Fruit fly (Drosophila melanogaster) whole organism, embryonic: Measurements from ENCODE around the gene CG44476.

ENCODE experiments used
- BEAF-32 ChIP-seq: fragments of 200-800 bp; sonication (Bioruptor generic); optimal IDR thresholded peaks from 3 replicates; lab custom pipeline; 2017; ENCODE audit warnings: missing biosample characterization, missing genetic modification characterization, mild to moderate bottlenecking, moderate library complexity, missing genetic modification reagents
- Bteb2 ChIP-seq: fragments of 200-800 bp; sonication (Bioruptor generic); optimal IDR thresholded peaks from 2 replicates; lab custom pipeline; 2016; ENCODE audit warnings: missing biosample characterization, missing genetic modification characterization
- CG10979 ChIP-seq: fragments of 200-800 bp; sonication (Bioruptor generic); optimal IDR thresholded peaks from 2 replicates; lab custom pipeline; 2018; ENCODE audit warnings: missing biosample characterization, mild to moderate bottlenecking, missing genetic modification characterization, moderate library complexity
- CG11456 ChIP-seq: fragments of 200-800 bp; sonication (Bioruptor generic); IDR thresholded peaks from 3 replicates; pipeline ENCODE4 v1.3.6; 2022; ENCODE audit warnings: missing biosample characterization, missing genetic modification characterization
- CG17361 ChIP-seq: fragments of 200-800 bp; sonication (Bioruptor generic); IDR thresholded peaks from 3 replicates; pipeline ENCODE4 v1.3.6; 2022; ENCODE audit warnings: missing biosample characterization, missing genetic modification characterization
- CG17612 ChIP-seq: fragments of 200-800 bp; sonication (Bioruptor generic); IDR thresholded peaks from 2 replicates; pipeline ENCODE4 v1.3.6; 2022; ENCODE audit warnings: missing biosample characterization, missing genetic modification characterization
- CG31441 ChIP-seq: fragments of 200-800 bp; sonication (Bioruptor generic); IDR thresholded peaks from 2 replicates; pipeline ENCODE4 v1.3.6; 2022; ENCODE audit warnings: missing biosample characterization, missing genetic modification characterization
- CG32767 ChIP-seq: fragments of 200-800 bp; sonication (Bioruptor generic); IDR thresholded peaks from 2 replicates; pipeline ENCODE4 v1.3.6; 2022; ENCODE audit warnings: missing biosample characterization, missing genetic modification characterization
- CG34422 ChIP-seq: fragments of 200-800 bp; sonication (Bioruptor generic); IDR thresholded peaks from 3 replicates; pipeline ENCODE4 v1.3.6; 2022; ENCODE audit warnings: missing biosample characterization, missing genetic modification characterization
- CG3838 ChIP-seq: fragments of 200-800 bp; sonication (Bioruptor generic); optimal IDR thresholded peaks from 3 replicates; lab custom pipeline; 2016; ENCODE audit warnings: missing biosample characterization, missing genetic modification characterization
- CG7271 ChIP-seq: fragments of 200-800 bp; sonication (Bioruptor generic); optimal IDR thresholded peaks from 2 replicates; lab custom pipeline; 2018; ENCODE audit warnings: missing biosample characterization, mild to moderate bottlenecking, missing genetic modification characterization, moderate library complexity
- CG8944 ChIP-seq: fragments of 200-800 bp; sonication (Bioruptor generic); optimal IDR thresholded peaks from 3 replicates; lab custom pipeline; 2016; ENCODE audit warnings: missing biosample characterization, missing genetic modification characterization
- Deaf1 ChIP-seq: fragments of 200-800 bp; optimal IDR thresholded peaks from 3 replicates; lab custom pipeline; 2019; ENCODE audit warnings: missing biosample characterization, mild to moderate bottlenecking, missing genetic modification characterization, moderate library complexity
- Ets65A ChIP-seq: fragments of 200-800 bp; sonication (Bioruptor generic); peaks from one replicate; lab custom pipeline; 2016; ENCODE audit warnings: missing biosample characterization, missing genetic modification characterization
- Fer3 ChIP-seq: fragments of 200-800 bp; sonication (Bioruptor generic); optimal IDR thresholded peaks from 2 replicates; lab custom pipeline; 2018; ENCODE audit warnings: missing biosample characterization, mild to moderate bottlenecking, missing genetic modification characterization, moderate library complexity
- Hsf ChIP-seq: fragments of 200-800 bp; sonication (Bioruptor generic); optimal IDR thresholded peaks from 3 replicates; lab custom pipeline; 2016; ENCODE audit warnings: missing biosample characterization, missing genetic modification characterization
- NC2α ChIP-seq: fragments of 200-800 bp; sonication (Bioruptor generic); optimal IDR thresholded peaks from 2 replicates; lab custom pipeline; 2016; ENCODE audit warnings: missing biosample characterization, missing genetic modification characterization
- PHDP ChIP-seq: fragments of 200-800 bp; sonication (Bioruptor generic); optimal IDR thresholded peaks from 3 replicates; lab custom pipeline; 2018; ENCODE audit warnings: missing biosample characterization, mild to moderate bottlenecking, missing genetic modification characterization, moderate library complexity
- Xrp1 ChIP-seq: fragments of 200-800 bp; sonication (Bioruptor generic); IDR thresholded peaks from 2 replicates; pipeline ENCODE4 v1.3.6; 2022; ENCODE audit warnings: missing biosample characterization, missing genetic modification characterization
- ac ChIP-seq: fragments of 200-800 bp; sonication (Bioruptor generic); optimal IDR thresholded peaks from 3 replicates; lab custom pipeline; 2017; ENCODE audit warnings: missing biosample characterization, mild to moderate bottlenecking, missing genetic modification characterization
- dati ChIP-seq: fragments of 200-800 bp; sonication (Bioruptor generic); IDR thresholded peaks from 2 replicates; pipeline ENCODE4 v1.3.6; 2022; ENCODE audit warnings: missing biosample characterization, missing genetic modification characterization
- emc ChIP-seq: fragments of 200-800 bp; sonication (Bioruptor generic); optimal IDR thresholded peaks from 2 replicates; lab custom pipeline; 2016; ENCODE audit warnings: missing biosample characterization, missing genetic modification characterization
- knrl ChIP-seq: fragments of 200-800 bp; sonication (Bioruptor generic); IDR thresholded peaks from 3 replicates; pipeline ENCODE4 v1.3.6; 2022; ENCODE audit warnings: missing biosample characterization, missing genetic modification characterization; ENCODE audit not compliant: partially characterized antibody
- mld ChIP-seq: fragments of 200-800 bp; sonication (Bioruptor generic); IDR thresholded peaks from 3 replicates; pipeline ENCODE4 v1.3.6; 2022; ENCODE audit warnings: missing biosample characterization, missing genetic modification characterization; ENCODE audit not compliant: partially characterized antibody
- nmo ChIP-seq: fragments of 200-800 bp; sonication (Bioruptor generic); optimal IDR thresholded peaks from 2 replicates; lab custom pipeline; 2018; ENCODE audit warnings: missing biosample characterization, mild to moderate bottlenecking, missing genetic modification characterization, moderate library complexity
- p53 ChIP-seq: fragments of 200-800 bp; sonication (Bioruptor generic); optimal IDR thresholded peaks from 2 replicates; lab custom pipeline; 2016; ENCODE audit warnings: missing biosample characterization, missing genetic modification characterization
- pzg ChIP-seq: fragments of 200-800 bp; sonication (Bioruptor generic); optimal IDR thresholded peaks from 3 replicates; lab custom pipeline; 2018; ENCODE audit warnings: missing biosample characterization, mild to moderate bottlenecking, missing genetic modification characterization, moderate library complexity
- ranshi ChIP-seq: fragments of 200-800 bp; sonication (Bioruptor generic); IDR thresholded peaks from 2 replicates; pipeline ENCODE4 v1.3.6; 2022; ENCODE audit warnings: missing biosample characterization, missing genetic modification characterization
- ro ChIP-seq: fragments of 200-800 bp; sonication (Bioruptor generic); IDR thresholded peaks from 2 replicates; pipeline ENCODE4 v1.3.6; 2022; ENCODE audit warnings: missing biosample characterization, missing genetic modification characterization
- so ChIP-seq: fragments of 200-800 bp; sonication (Bioruptor generic); IDR thresholded peaks from 3 replicates; pipeline ENCODE4 v1.3.6; 2022; ENCODE audit warnings: missing biosample characterization, missing genetic modification characterization
- sr ChIP-seq: fragments of 200-800 bp; sonication (Bioruptor generic); IDR thresholded peaks from 3 replicates; pipeline ENCODE4 v1.3.6; 2022; ENCODE audit warnings: missing biosample characterization, missing genetic modification characterization
- usp ChIP-seq: fragments of >200 bp; optimal IDR thresholded peaks from 2 replicates; lab custom pipeline; 2017; ENCODE audit warnings: missing biosample characterization, missing genetic modification characterization
- vvl ChIP-seq: fragments of 200-800 bp; sonication (Bioruptor generic); IDR thresholded peaks from 2 replicates; pipeline ENCODE4 v1.3.6; 2022; ENCODE audit warnings: missing biosample characterization, missing genetic modification characterization

The CG44476 gene

dm6 chr2L:18096268-18096667 lies 16.7 kb downstream of the CG44476 start, which contains the start of gene Slc25A46b (continued):
- TF ChIP-seq ac (GFP tag; lab: Kevin White, UChicago) (no peak), ranshi (GFP tag; lab: Robert Waterston, UW) (no peak), usp (GFP tag; lab: Kevin White, UChicago) (no peak), CG7271 (tag; lab: Kevin White, UChicago) (no peak)

DNA sequence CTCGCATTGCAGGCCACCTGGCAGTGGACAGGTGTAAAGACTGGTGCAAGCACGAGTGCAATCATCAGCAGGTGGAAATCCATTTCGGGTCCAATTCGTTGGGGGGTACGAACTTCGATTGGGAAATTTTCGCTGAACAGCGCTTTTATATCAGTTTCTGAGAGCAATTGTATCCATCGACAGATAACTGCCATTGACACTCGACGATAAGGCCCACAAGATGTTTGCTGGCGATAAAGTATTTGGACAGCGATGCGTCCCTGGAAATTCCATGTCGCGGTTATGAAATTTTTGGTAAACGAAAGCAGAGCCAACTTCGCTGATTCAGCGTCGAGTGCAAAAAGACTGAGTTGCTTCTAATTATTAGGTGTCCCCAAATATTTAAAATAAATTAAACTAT lies 20.8 kb downstream of the CG44476 start, which contains the start of gene CG15153:
Gene CG15153, minus strand, starts transcription at position 101 of the 400 bp plus-strand sequence.
- TF ChIP-seq NC2α: no peak
- no peak for TF ChIP-seq BEAF-32 (GFP tag; lab: Kevin White, UChicago)
- TF ChIP-seq CG8944 (GFP tag; lab: Kevin White, UChicago): no peak
- no peak for TF ChIP-seq pzg (GFP tag; lab: Kevin White, UChicago)
- TF ChIP-seq Ets65A (GFP tag; lab: Kevin White, UChicago): peak; percentile 47
- TF ChIP-seq CG32767 (GFP tag; lab: Robert Waterston, UW): no peak
- TF ChIP-seq, all 482 proteins: peak for 1

- TF ChIP-seq Deaf1 (tag; lab: Kevin White, UChicago) (no peak), Ets65A (GFP tag; lab: Kevin White, UChicago) (peak; percentile 92)
Measured at dm6 chr2L:18091705-18092104, 21.3 kb downstream of the CG44476 start.

DNA sequence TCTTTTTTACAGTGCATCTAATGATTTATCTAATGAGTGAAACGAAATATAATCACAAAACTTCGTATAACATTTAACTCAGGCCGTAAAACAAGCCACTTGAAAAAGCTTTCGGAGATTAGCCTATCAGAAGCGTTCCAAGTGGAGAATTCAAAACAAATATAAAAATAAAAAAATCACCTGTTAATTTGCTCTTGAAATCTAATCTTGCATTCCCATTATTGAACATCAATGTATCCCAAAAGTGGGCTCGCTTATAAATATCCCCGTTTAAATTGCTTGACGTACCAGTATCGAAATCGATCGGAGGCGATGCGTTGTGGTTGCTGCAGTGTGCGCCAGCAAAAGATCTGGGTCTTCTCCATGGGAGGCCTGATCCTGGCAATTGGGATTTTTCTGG lies 29.0 kb downstream of the CG44476 start, which contains the start of gene CG31741:
Gene CG31741, plus strand, starts transcription at position 301 of the 400 bp plus-strand sequence.
- TF ChIP-seq sr (GFP tag; lab: Robert Waterston, UW): no peak
- no peak for TF ChIP-seq p53 (GFP tag; lab: Kevin White, UChicago)
- TF ChIP-seq nmo (GFP tag; lab: Kevin White, UChicago): no peak
- no peak for TF ChIP-seq CG17612 (GFP tag; lab: Robert Waterston, UW)
- no peak for TF ChIP-seq dati (GFP tag; lab: Robert Waterston, UW)
- TF ChIP-seq knrl (GFP tag; lab: Robert Waterston, UW): no peak
- TF ChIP-seq CG10979 (tag; lab: Kevin White, UChicago): no peak
- TF ChIP-seq mld (GFP tag; lab: Robert Waterston, UW): no peak
- TF ChIP-seq Xrp1 (GFP tag; lab: Robert Waterston, UW): no peak
- TF ChIP-seq ro: no peak
- no peak for TF ChIP-seq PHDP
- TF ChIP-seq CG3838 (GFP tag; lab: Kevin White, UChicago): no peak
- TF ChIP-seq CG31441 (GFP tag; lab: Robert Waterston, UW): no peak

- TF ChIP-seq CG11456 (GFP tag; lab: Robert Waterston, UW) (0 out of 3 replicates have a peak, but pooled peaks have one; percentile 47), CG34422 (GFP tag; lab: Robert Waterston, UW) (no peak)
- TF ChIP-seq, all 482 proteins: peak for 1
Measured at dm6 chr2L:18081328-18081727, 31.7 kb downstream of the CG44476 start, which contains the start of gene ninaD. Gene ninaD, plus strand, starts transcription at chr2L:18081628.

dm6 chr2L:18077969-18078368 lies 35.0 kb downstream of the CG44476 start, which contains the start of gene Arr1:
Gene Arr1, plus strand, starts transcription at chr2L:18078269.
- TF ChIP-seq Hsf (GFP tag; lab: Kevin White, UChicago): no peak
- TF ChIP-seq vvl (GFP tag; lab: Robert Waterston, UW): no peak
- TF ChIP-seq Ets65A (GFP tag; lab: Kevin White, UChicago): peak; percentile 65
- TF ChIP-seq Bteb2 (GFP tag; lab: Kevin White, UChicago): no peak
- no peak for TF ChIP-seq Fer3
- no peak for TF ChIP-seq so (GFP tag; lab: Robert Waterston, UW)
- TF ChIP-seq CG17361 (GFP tag; lab: Robert Waterston, UW): no peak
- TF ChIP-seq emc (GFP tag; lab: Kevin White, UChicago): no peak
